Worm (Caenorhabditis elegans): ENCODE data around the gene dod-19.
A peak's percentile ranks its signal among the peaks of the same experiment; 100 is the strongest.

dod-19 gene

ce11 chrV:450757-451501 is 36.4 kb upstream of the dod-19 start, which contains the start of gene nhr-123 (continued):
- no peak for TF ChIP-seq unc-130 (GFP tag; optimal IDR thresholded peaks at IDR 0.05)
- peak; percentile 46 for TF ChIP-seq nhr-28 (tag; optimal IDR thresholded peaks at IDR 0.05)
- TF ChIP-seq F37D6.2 (tag; optimal IDR thresholded peaks at IDR 0.05) = no peak
- TF ChIP-seq lim-7 (GFP tag; IDR thresholded peaks at IDR 0.05) = no peak
- no peak for TF ChIP-seq lin-1 (GFP tag; IDR thresholded peaks at IDR 0.05)
- TF ChIP-seq madf-5 (GFP tag; IDR thresholded peaks at IDR 0.05) = no peak
- TF ChIP-seq nhr-41 (GFP tag; IDR thresholded peaks at IDR 0.05) = no peak
- no peak for TF ChIP-seq nhr-111 (GFP tag; optimal IDR thresholded peaks at IDR 0.05)
- no peak for TF ChIP-seq lir-3 (tag; optimal IDR thresholded peaks at IDR 0.05)
- no peak for TF ChIP-seq F49E8.2 (tag; optimal IDR thresholded peaks at IDR 0.05; ENCODE audit: borderline replicate concordance)
- no peak for TF ChIP-seq mxl-3 (GFP tag; optimal IDR thresholded peaks at IDR 0.05)
- no peak for TF ChIP-seq F10B5.3 (tag; optimal IDR thresholded peaks at IDR 0.05)
- no peak for TF ChIP-seq ztf-11 (tag; optimal IDR thresholded peaks at IDR 0.05)
- TF ChIP-seq cey-2 (tag; optimal IDR thresholded peaks at IDR 0.05; ENCODE audit: borderline replicate concordance, insufficient read depth) = no peak
- TF ChIP-seq nhr-25 (tag; optimal IDR thresholded peaks at IDR 0.05; ENCODE audit: borderline replicate concordance, insufficient read depth) = no peak
- TF ChIP-seq unc-62 (GFP tag; optimal IDR thresholded peaks at IDR 0.05 in 1 of 2) = peak in 1 of 2 experiments; percentile 25
- no peak for TF ChIP-seq unc-62 (tag; optimal IDR thresholded peaks at IDR 0.05)
- TF ChIP-seq D1046.2 (GFP tag; IDR thresholded peaks at IDR 0.05) = no peak
- no peak for TF ChIP-seq fos-1 (tag; optimal IDR thresholded peaks at IDR 0.05)
- TF ChIP-seq nhr-77 (tag; optimal IDR thresholded peaks at IDR 0.05) = no peak
- TF ChIP-seq mes-2 (tag; optimal IDR thresholded peaks at IDR 0.05; ENCODE audit: poor library complexity, severe bottlenecking) = no peak
- TF ChIP-seq spr-1 (tag; optimal IDR thresholded peaks at IDR 0.05) = no peak

ce11 chrV:449685-450084 is 35.1 kb upstream of the dod-19 start, which contains the start of gene M02H5.8:
M02H5.8 (plus strand) TSS chrV:449981.
- TF ChIP-seq pqm-1 (tag; optimal IDR thresholded peaks at IDR 0.05) (peak; percentile 48), lin-39 (tag; optimal IDR thresholded peaks at IDR 0.05) (no peak), daf-16 (GFP tag; optimal IDR thresholded peaks at IDR 0.05) (no peak), daf-16 (tag; optimal IDR thresholded peaks at IDR 0.05) (peak; percentile 47), Y75B8A.6 (GFP tag; IDR thresholded peaks at IDR 0.05) (no peak), dve-1 (tag; optimal IDR thresholded peaks at IDR 0.05; ENCODE audit: insufficient read depth) (no peak), nhr-6 (tag; optimal IDR thresholded peaks at IDR 0.05) (peak; percentile 11), nhr-42 (GFP tag; IDR thresholded peaks at IDR 0.05) (no peak), aha-1 (tag) (peak; percentile 94), ctbp-1 (GFP tag; IDR thresholded peaks at IDR 0.05) (no peak), ZK337.2 (GFP tag; IDR thresholded peaks at IDR 0.05) (no peak), hlh-11 (tag; optimal IDR thresholded peaks at IDR 0.05) (peak; percentile 45), zip-11 (GFP tag; IDR thresholded peaks at IDR 0.05) (no peak), dmd-6 (GFP tag; IDR thresholded peaks at IDR 0.05) (peak; percentile 76), ces-1 (GFP tag; optimal IDR thresholded peaks at IDR 0.05) (no peak), lin-1 (GFP tag; IDR thresholded peaks at IDR 0.05) (no peak), nhr-28 (tag; optimal IDR thresholded peaks at IDR 0.05) (peak; percentile 69)

ce11 chrV:449130-449529 is 34.6 kb upstream of the dod-19 start, which contains the start of gene srh-35:
srh-35 (minus strand) TSS chrV:449230.
- TF ChIP-seq vab-7 (GFP tag; IDR thresholded peaks at IDR 0.05) = no peak
- no peak for TF ChIP-seq T20F7.1 (GFP tag; optimal IDR thresholded peaks at IDR 0.05)
- TF ChIP-seq ZK546.5 (tag; optimal IDR thresholded peaks at IDR 0.05) = no peak

Data from whole organism, L4 larva.